Worm (Caenorhabditis elegans) whole organism, L1 larva: ENCODE results near the gene tag-294.

Source experiments
- C34B4.2 ChIP-seq: sonication (generic microtip); optimal IDR thresholded peaks from 2 replicates; lab custom pipeline; 2017; ENCODE audit warnings: mild to moderate bottlenecking, missing genetic modification characterization, missing compliant biosample characterization
- F16B12.6 ChIP-seq: fragments of 150-350 bp; optimal IDR thresholded peaks from 2 replicates; lab custom pipeline; 2014; ENCODE audit warnings: missing biosample characterization, missing genetic modification characterization
- aha-1 ChIP-seq: fragments of 150-350 bp; optimal IDR thresholded peaks from 2 replicates; lab custom pipeline; 2014; ENCODE audit warnings: missing biosample characterization, missing genetic modification characterization
- blmp-1 ChIP-seq: fragments of 150-350 bp; optimal IDR thresholded peaks from 2 replicates; lab custom pipeline; 2014; ENCODE audit warnings: missing biosample characterization, missing genetic modification characterization
- ceh-82 ChIP-seq, 3 experiments: fragments of 150-350 bp in 1 of 3; sonication (generic microtip) in 2 of 3; optimal IDR thresholded peaks; 2 replicates each; lab custom pipeline; 2014 to 2017; ENCODE audit warnings: missing biosample characterization in 3 of 3, missing genetic modification characterization in 3 of 3
- efl-3 ChIP-seq: fragments of 200-800 bp; sonication (Bioruptor generic); optimal IDR thresholded peaks from 2 replicates; lab custom pipeline; 2018; ENCODE audit warnings: mild to moderate bottlenecking, missing genetic modification characterization, missing compliant biosample characterization
- egl-27 ChIP-seq, 2 experiments: fragments of 150-350 bp in 1 of 2; sonication (generic microtip); optimal IDR thresholded peaks; 3 replicates each; lab custom pipeline; 2017 to 2018; ENCODE audit warnings: missing biosample characterization in 2 of 2, missing genetic modification characterization in 2 of 2, missing genetic modification reagents in 2 of 2
- elt-2 ChIP-seq: sonication (generic microtip); optimal IDR thresholded peaks from 2 replicates; lab custom pipeline; 2016; ENCODE audit warnings: missing genetic modification characterization, mild to moderate bottlenecking, inconsistent platforms, missing compliant biosample characterization, missing genetic modification reagents
- ets-5 ChIP-seq: fragments of 200-800 bp; sonication (Bioruptor generic); IDR thresholded peaks from 2 replicates; pipeline ENCODE4 v1.3.6; 2022; ENCODE audit warnings: missing genetic modification characterization, missing compliant biosample characterization
- fkh-8 ChIP-seq: sonication (generic microtip); optimal IDR thresholded peaks from 2 replicates; lab custom pipeline; 2016; ENCODE audit warnings: mild to moderate bottlenecking, missing genetic modification characterization, missing compliant biosample characterization
- fos-1 ChIP-seq: fragments of 150-350 bp; optimal IDR thresholded peaks from 2 replicates; lab custom pipeline; 2014; ENCODE audit warnings: missing biosample characterization, missing genetic modification characterization
- grh-1 ChIP-seq: fragments of 200-800 bp; sonication (Bioruptor generic); IDR thresholded peaks from 2 replicates; pipeline ENCODE4 v1.3.6; 2022; ENCODE audit warnings: missing genetic modification reagents, missing genetic modification characterization, missing compliant biosample characterization
- hlh-4 ChIP-seq: sonication (generic microtip); optimal IDR thresholded peaks from 2 replicates; lab custom pipeline; 2016; ENCODE audit warnings: mild to moderate bottlenecking, missing genetic modification characterization, missing compliant biosample characterization
- hpl-2 ChIP-seq: fragments of 150-350 bp; optimal IDR thresholded peaks from 2 replicates; lab custom pipeline; 2014; ENCODE audit warnings: missing biosample characterization, missing genetic modification reagents, missing genetic modification characterization
- isw-1 ChIP-seq: fragments of 200-800 bp; sonication (Bioruptor generic); IDR thresholded peaks from 2 replicates; pipeline ENCODE4 v1.3.6; 2022; ENCODE audit warnings: missing genetic modification characterization, missing compliant biosample characterization
- lin-14 ChIP-seq: fragments of 200-800 bp; sonication (Bioruptor generic); optimal IDR thresholded peaks from 2 replicates; lab custom pipeline; 2018; ENCODE audit warnings: mild to moderate bottlenecking, missing genetic modification characterization, moderate library complexity, missing compliant biosample characterization
- lin-15B ChIP-seq: fragments of 150-350 bp; sonication (generic microtip); optimal IDR thresholded peaks from 3 replicates; lab custom pipeline; 2014; ENCODE audit warnings: missing biosample characterization, missing genetic modification characterization
- lir-3 ChIP-seq: sonication (generic microtip); optimal IDR thresholded peaks from 2 replicates; lab custom pipeline; 2016; ENCODE audit warnings: mild to moderate bottlenecking, missing genetic modification characterization, moderate library complexity, missing compliant biosample characterization; ENCODE audit not compliant: poor library complexity
- lsy-2 ChIP-seq, 2 experiments: fragments of 150-350 bp; optimal IDR thresholded peaks; 2 replicates each; lab custom pipeline; 2014; ENCODE audit warnings: missing biosample characterization in 2 of 2, missing genetic modification characterization in 2 of 2
- mab-9 ChIP-seq: fragments of 200-800 bp; sonication (Bioruptor generic); IDR thresholded peaks from 2 replicates; pipeline ENCODE4 v1.3.6; 2022; ENCODE audit warnings: missing genetic modification reagents, missing genetic modification characterization, missing compliant biosample characterization
- mep-1 ChIP-seq: fragments of 150-350 bp; optimal IDR thresholded peaks from 2 replicates; lab custom pipeline; 2014; ENCODE audit warnings: missing biosample characterization, missing genetic modification characterization
- nhr-19 ChIP-seq: fragments of 200-800 bp; sonication (Bioruptor generic); conservative IDR thresholded peaks from 2 replicates; pipeline ENCODE4 v1.3.6; 2022; ENCODE audit warnings: missing genetic modification characterization, missing compliant biosample characterization
- nhr-20 ChIP-seq: sonication (generic microtip); optimal IDR thresholded peaks from 2 replicates; lab custom pipeline; 2016; ENCODE audit warnings: mild to moderate bottlenecking, missing genetic modification characterization, missing compliant biosample characterization
- nhr-71 ChIP-seq: sonication (generic microtip); optimal IDR thresholded peaks from 2 replicates; lab custom pipeline; 2016; ENCODE audit warnings: mild to moderate bottlenecking, missing genetic modification characterization, moderate library complexity, missing compliant biosample characterization
- nhr-76 ChIP-seq: sonication (generic microtip); optimal IDR thresholded peaks from 2 replicates; lab custom pipeline; 2017; ENCODE audit warnings: missing biosample characterization, missing genetic modification characterization
- nhr-77 ChIP-seq: fragments of 150-350 bp; optimal IDR thresholded peaks from 2 replicates; lab custom pipeline; 2014; ENCODE audit warnings: missing biosample characterization, missing genetic modification characterization
- nhr-85 ChIP-seq: sonication (generic microtip); peaks from one replicate; lab custom pipeline; 2016; ENCODE audit warnings: missing genetic modification characterization, inconsistent platforms, missing compliant biosample characterization
- pax-3 ChIP-seq: fragments of 200-800 bp; sonication (Bioruptor generic); optimal IDR thresholded peaks from 2 replicates; lab custom pipeline; 2018; ENCODE audit warnings: mild to moderate bottlenecking, missing genetic modification characterization, moderate library complexity, missing compliant biosample characterization
- pqm-1 ChIP-seq: sonication (generic microtip); optimal IDR thresholded peaks from 3 replicates; lab custom pipeline; 2017; ENCODE audit warnings: missing biosample characterization, missing genetic modification characterization
- rnt-1 ChIP-seq: sonication (generic microtip); optimal IDR thresholded peaks from 2 replicates; lab custom pipeline; 2016; ENCODE audit warnings: mild to moderate bottlenecking, missing genetic modification characterization, moderate library complexity, missing compliant biosample characterization
- snu-23 ChIP-seq: sonication (generic microtip); optimal IDR thresholded peaks from 2 replicates; lab custom pipeline; 2016; ENCODE audit warnings: missing genetic modification characterization, missing compliant biosample characterization
- swsn-7 ChIP-seq: sonication (generic microtip); optimal IDR thresholded peaks from 2 replicates; lab custom pipeline; 2016; ENCODE audit warnings: missing genetic modification characterization, missing compliant biosample characterization
- tbx-2 ChIP-seq: sonication (generic microtip); optimal IDR thresholded peaks from 2 replicates; lab custom pipeline; 2016; ENCODE audit warnings: missing genetic modification characterization, missing compliant biosample characterization
- tlp-1 ChIP-seq: fragments of 150-350 bp; optimal IDR thresholded peaks from 2 replicates; lab custom pipeline; 2014; ENCODE audit warnings: missing biosample characterization, missing genetic modification characterization
- unc-130 ChIP-seq: fragments of 150-350 bp; optimal IDR thresholded peaks from 2 replicates; lab custom pipeline; 2017; ENCODE audit warnings: missing biosample characterization, missing genetic modification characterization, inconsistent platforms
- unc-30 ChIP-seq: sonication (generic microtip); optimal IDR thresholded peaks from 2 replicates; lab custom pipeline; 2017; ENCODE audit warnings: missing biosample characterization, missing genetic modification characterization
- unc-86 ChIP-seq: sonication (generic microtip); optimal IDR thresholded peaks from 2 replicates; lab custom pipeline; 2016; ENCODE audit warnings: missing genetic modification characterization, missing compliant biosample characterization
- unc-98 ChIP-seq: fragments of 200-800 bp; sonication (Bioruptor generic); IDR thresholded peaks from 2 replicates; pipeline ENCODE4 v1.3.6; 2022; ENCODE audit warnings: missing genetic modification characterization, missing compliant biosample characterization
- xbp-1 ChIP-seq: sonication (generic microtip); optimal IDR thresholded peaks from 2 replicates; lab custom pipeline; 2016; ENCODE audit warnings: missing genetic modification characterization, missing compliant biosample characterization
- zip-4 ChIP-seq: fragments of 200-800 bp; sonication (Bioruptor generic); optimal IDR thresholded peaks from 2 replicates; lab custom pipeline; 2018; ENCODE audit warnings: mild to moderate bottlenecking, missing genetic modification characterization, moderate library complexity, missing compliant biosample characterization
- ztf-11 ChIP-seq, 2 experiments: sonication (generic microtip); optimal IDR thresholded peaks; 2 replicates each; lab custom pipeline; 2016 to 2017; ENCODE audit warnings: missing genetic modification characterization in 2 of 2, missing biosample characterization in 1 of 2, missing compliant biosample characterization in 1 of 2
- ztf-4 ChIP-seq: fragments of 150-350 bp; optimal IDR thresholded peaks from 2 replicates; lab custom pipeline; 2014; ENCODE audit warnings: missing biosample characterization, missing genetic modification characterization

Gene tag-294

ce11 chrX:5810677-5811076, 47.5 kb upstream of the tag-294 start (continued):
- peak; percentile 83 for TF ChIP-seq lin-14 (GFP tag; lab: Kevin White, UChicago)
- no peak for TF ChIP-seq grh-1 (GFP tag; lab: Robert Waterston, UW)
- no peak for TF ChIP-seq nhr-77 (tag; lab: Kevin White, UChicago)
- TF ChIP-seq fkh-8 (tag; lab: Kevin White, UChicago) = no peak
- peak; percentile 12; the same call in 1 of the 2 replicates for TF ChIP-seq nhr-19
- TF ChIP-seq nhr-71 (tag; lab: Kevin White, UChicago) = peak; percentile 67
- peak; percentile 96 for TF ChIP-seq nhr-85 (tag; lab: Kevin White, UChicago)
- TF ChIP-seq swsn-7 (tag; lab: Kevin White, UChicago) = no peak
- TF ChIP-seq zip-4 (GFP tag; lab: Kevin White, UChicago) = no peak

ce11 chrX:5805872-5806472, 42.8 kb upstream of the tag-294 start, which contains the start of gene F13D11.3:
TSS of gene F13D11.3 (minus strand) at chrX:5805922.
- TF ChIP-seq rnt-1 (tag; lab: Kevin White, UChicago) (peak; percentile 45), lir-3 (no peak), ceh-82 (tag; optimal IDR thresholded peaks at IDR 0.05; lab: Kevin White, UChicago) (no peak), hpl-2 (GFP tag; lab: Kevin White, UChicago) (no peak), lin-15B (no peak), nhr-71 (tag; lab: Kevin White, UChicago) (peak; percentile 44), lsy-2 (tag; optimal IDR thresholded peaks at IDR 0.05; lab: Kevin White, UChicago) (peak in 1 of 2 experiments; percentile 21), lin-14 (GFP tag; lab: Kevin White, UChicago) (peak; percentile 39), tbx-2 (tag; lab: Kevin White, UChicago) (no peak), unc-98 (no peak), nhr-20 (peak; percentile 9)
- TF ChIP-seq, all 84 proteins: peak for 5

ce11 chrX:5803492-5803891, 40.3 kb upstream of the tag-294 start:
- no peak for TF ChIP-seq mab-9 (GFP tag; lab: Robert Waterston, UW)
- TF ChIP-seq ztf-4 (tag; lab: Kevin White, UChicago) = peak; percentile 7
- no peak for TF ChIP-seq tlp-1 (tag; lab: Kevin White, UChicago)
- peak; percentile 31 for TF ChIP-seq snu-23 (GFP tag; lab: Kevin White, UChicago)
- no peak for TF ChIP-seq isw-1
- TF ChIP-seq fkh-8 (tag; lab: Kevin White, UChicago) = no peak
- no peak for TF ChIP-seq F16B12.6 (tag; lab: Kevin White, UChicago)
- no peak for TF ChIP-seq lsy-2 (tag; optimal IDR thresholded peaks at IDR 0.05; lab: Kevin White, UChicago)
- TF ChIP-seq nhr-85 (tag; lab: Kevin White, UChicago) = peak; percentile 87
- TF ChIP-seq unc-86 (tag; lab: Kevin White, UChicago) = no peak
- no peak for TF ChIP-seq hlh-4 (tag; lab: Kevin White, UChicago)
- no peak for TF ChIP-seq rnt-1 (tag; lab: Kevin White, UChicago)
- no peak for TF ChIP-seq fos-1 (tag; lab: Kevin White, UChicago)
- TF ChIP-seq nhr-20 = peak; percentile 46
- no peak for TF ChIP-seq unc-130 (tag; lab: Kevin White, UChicago)
- TF ChIP-seq lin-14 (GFP tag; lab: Kevin White, UChicago) = peak; percentile 68
- TF ChIP-seq nhr-71 (tag; lab: Kevin White, UChicago) = peak; percentile 30
- TF ChIP-seq mep-1 (tag; lab: Kevin White, UChicago) = peak; percentile 66

ce11 chrX:5802582-5802981, 39.4 kb upstream of the tag-294 start:
- no peak for TF ChIP-seq blmp-1
- TF ChIP-seq zip-4 (GFP tag; lab: Kevin White, UChicago) = no peak
- peak; percentile 39 for TF ChIP-seq unc-86 (tag; lab: Kevin White, UChicago)
- peak; percentile 41 for TF ChIP-seq lin-14 (GFP tag; lab: Kevin White, UChicago)

- TF ChIP-seq ets-5 (GFP tag; lab: Robert Waterston, UW) = no peak
- TF ChIP-seq nhr-76 (tag; lab: Kevin White, UChicago) = peak; percentile 75
- TF ChIP-seq hlh-4 (tag; lab: Kevin White, UChicago) = peak; percentile 44
- no peak for TF ChIP-seq aha-1 (tag; lab: Kevin White, UChicago)
- TF ChIP-seq zip-4 (GFP tag; lab: Kevin White, UChicago) = peak; percentile 78
- peak; percentile 89 for TF ChIP-seq xbp-1 (tag; lab: Kevin White, UChicago)
- no peak for TF ChIP-seq C34B4.2 (tag; lab: Kevin White, UChicago)
- TF ChIP-seq efl-3 (GFP tag; lab: Kevin White, UChicago) = no peak
- TF ChIP-seq egl-27 (tag; optimal IDR thresholded peaks at IDR 0.05; lab: Kevin White, UChicago) = no peak
- TF ChIP-seq nhr-77 (tag; lab: Kevin White, UChicago) = peak; percentile 84
- TF ChIP-seq lsy-2 (tag; optimal IDR thresholded peaks at IDR 0.05; lab: Kevin White, UChicago) = peak; percentile 68 to 86
- peak in 1 of 2 experiments; percentile 59 for TF ChIP-seq ztf-11 (tag; optimal IDR thresholded peaks at IDR 0.05; lab: Kevin White, UChicago)
- TF ChIP-seq unc-30 (tag; lab: Kevin White, UChicago) = no peak
- TF ChIP-seq unc-130 (tag; lab: Kevin White, UChicago) = no peak
- TF ChIP-seq pqm-1 (tag; lab: Kevin White, UChicago) = no peak
- peak; percentile 82 for TF ChIP-seq pax-3 (tag; lab: Kevin White, UChicago)
- peak; percentile 77; the same call in 1 of the 2 replicates for TF ChIP-seq mab-9 (GFP tag; lab: Robert Waterston, UW)
- TF ChIP-seq elt-2 (tag; lab: Kevin White, UChicago) = peak; percentile 74
Observed at ce11 chrX:5801156-5801592, 38.0 kb upstream of the tag-294 start.
